Worm (Caenorhabditis elegans) whole organism, early embryonic: ENCODE results near the gene rev-1.

ENCODE experiments used
- B0310.2 ChIP-seq: sonication (generic microtip); optimal IDR thresholded peaks from 2 replicates; lab custom pipeline; 2016; ENCODE audit warnings: mild to moderate bottlenecking, missing genetic modification characterization, missing compliant biosample characterization
- aly-1 ChIP-seq: sonication (generic microtip); optimal IDR thresholded peaks from 2 replicates; lab custom pipeline; 2016; ENCODE audit warnings: missing genetic modification characterization, missing compliant biosample characterization
- ama-1 ChIP-seq: fragments of 150-350 bp; optimal IDR thresholded peaks from 2 replicates; lab custom pipeline; 2014
- ceh-36 ChIP-seq: sonication (generic microtip); optimal IDR thresholded peaks from 2 replicates; lab custom pipeline; 2016; ENCODE audit warnings: missing genetic modification characterization, inconsistent platforms, missing compliant biosample characterization
- ets-7 ChIP-seq: sonication (generic microtip); optimal IDR thresholded peaks from 2 replicates; lab custom pipeline; 2016; ENCODE audit warnings: missing genotype, missing genetic modification characterization, missing compliant biosample characterization
- flt-1 ChIP-seq: fragments of 200-800 bp; sonication (Bioruptor generic); IDR thresholded peaks from 2 replicates; pipeline ENCODE4 v1.3.6; 2022; ENCODE audit warnings: missing genetic modification characterization, missing compliant biosample characterization
- scrt-1 ChIP-seq: fragments of 200-800 bp; sonication (Bioruptor generic); IDR thresholded peaks from 2 replicates; pipeline ENCODE4 v1.3.6; 2022; ENCODE audit warnings: missing genetic modification characterization, missing compliant biosample characterization
- sea-1 ChIP-seq: fragments of 200-800 bp; sonication (Bioruptor generic); conservative IDR thresholded peaks from 2 replicates; pipeline ENCODE4 v1.3.6; 2022; ENCODE audit warnings: missing genetic modification characterization, missing compliant biosample characterization
- tbx-11 ChIP-seq: fragments of 200-800 bp; sonication (Bioruptor generic); IDR thresholded peaks from 2 replicates; pipeline ENCODE4 v1.3.6; 2022; ENCODE audit warnings: missing genetic modification characterization, missing compliant biosample characterization
- tra-4 ChIP-seq: sonication (generic microtip); optimal IDR thresholded peaks from 2 replicates; lab custom pipeline; 2017; ENCODE audit warnings: missing genetic modification characterization, missing compliant biosample characterization

ce11 chrII:7935622-7936021, 35.2 kb downstream of the rev-1 start:
- TF ChIP-seq sea-1 (GFP tag; lab: Robert Waterston, UW) (no peak), aly-1 (tag; lab: Kevin White, UChicago) (no peak), ets-7 (tag; lab: Kevin White, UChicago) (no peak), ama-1 (lab: Kevin White, UChicago) (no peak), tbx-11 (GFP tag; lab: Robert Waterston, UW) (no peak), ceh-36 (tag; lab: Kevin White, UChicago) (no peak), tra-4 (tag; lab: Kevin White, UChicago) (no peak), flt-1 (GFP tag; lab: Robert Waterston, UW) (no peak), B0310.2 (tag; lab: Kevin White, UChicago) (no peak), scrt-1 (GFP tag; lab: Robert Waterston, UW) (no peak)
